Fruit fly (Drosophila melanogaster) whole organism, embryonic: ENCODE measurements around the gene CG15282.

Source experiments
- B-H1 ChIP-seq: fragments of 200-800 bp; sonication (Bioruptor generic); IDR thresholded peaks from 3 replicates; pipeline ENCODE4 v1.3.6; 2022; ENCODE audit warnings: missing biosample characterization, missing genetic modification characterization
- BtbVII ChIP-seq: fragments of 200-800 bp; sonication (Bioruptor generic); optimal IDR thresholded peaks from 3 replicates; lab custom pipeline; 2017; ENCODE audit warnings: missing biosample characterization, mild to moderate bottlenecking, missing genetic modification characterization
- CG10147 ChIP-seq: fragments of 200-800 bp; sonication (Bioruptor generic); optimal IDR thresholded peaks from 2 replicates; lab custom pipeline; 2019; ENCODE audit warnings: missing biosample characterization, mild to moderate bottlenecking, missing genetic modification characterization, moderate library complexity
- CG10543 ChIP-seq: fragments of 200-800 bp; sonication (Bioruptor generic); optimal IDR thresholded peaks from 3 replicates; lab custom pipeline; 2017; ENCODE audit warnings: missing biosample characterization, mild to moderate bottlenecking, missing genetic modification characterization, moderate library complexity
- CG12391 ChIP-seq: fragments of 200-800 bp; sonication (Bioruptor generic); optimal IDR thresholded peaks from 3 replicates; lab custom pipeline; 2018; ENCODE audit warnings: missing biosample characterization, mild to moderate bottlenecking, missing genetic modification characterization, moderate library complexity
- CG12942 ChIP-seq: fragments of 200-800 bp; sonication (Bioruptor generic); optimal IDR thresholded peaks from 3 replicates; lab custom pipeline; 2016; ENCODE audit warnings: missing biosample characterization, missing genetic modification characterization
- CG13894 ChIP-seq: fragments of 200-800 bp; sonication (Bioruptor generic); optimal IDR thresholded peaks from 3 replicates; lab custom pipeline; 2018; ENCODE audit warnings: missing biosample characterization, mild to moderate bottlenecking, missing genetic modification characterization, moderate library complexity
- CG14014 ChIP-seq: fragments of 200-800 bp; sonication (Bioruptor generic); IDR thresholded peaks from 2 replicates; pipeline ENCODE4 v1.3.6; 2022; ENCODE audit warnings: missing biosample characterization, missing genetic modification characterization
- CG14441 ChIP-seq: fragments of 200-800 bp; sonication (Bioruptor generic); IDR thresholded peaks from 2 replicates; pipeline ENCODE4 v1.3.6; 2022; ENCODE audit warnings: missing biosample characterization, missing genetic modification characterization
- CG15696 ChIP-seq: fragments of 200-800 bp; sonication (Bioruptor generic); optimal IDR thresholded peaks from 2 replicates; lab custom pipeline; 2019; ENCODE audit warnings: missing biosample characterization, mild to moderate bottlenecking, missing genetic modification characterization, moderate library complexity
- CG17186 ChIP-seq: fragments of 200-800 bp; sonication (Bioruptor generic); optimal IDR thresholded peaks from 3 replicates; lab custom pipeline; 2017; ENCODE audit warnings: missing biosample characterization, missing genetic modification reagents, missing genetic modification characterization
- CG17612 ChIP-seq: fragments of 200-800 bp; sonication (Bioruptor generic); IDR thresholded peaks from 2 replicates; pipeline ENCODE4 v1.3.6; 2022; ENCODE audit warnings: missing biosample characterization, missing genetic modification characterization
- CG17912 ChIP-seq: fragments of 200-800 bp; sonication (Bioruptor generic); optimal IDR thresholded peaks from 2 replicates; lab custom pipeline; 2018; ENCODE audit warnings: missing biosample characterization, mild to moderate bottlenecking, missing genetic modification characterization
- CG31224 ChIP-seq: fragments of 200-800 bp; sonication (Bioruptor generic); IDR thresholded peaks from 2 replicates; pipeline ENCODE4 v1.3.6; 2022; ENCODE audit warnings: missing biosample characterization, missing genetic modification characterization
- CG4282 ChIP-seq: fragments of 200-800 bp; sonication (Bioruptor generic); optimal IDR thresholded peaks from 2 replicates; lab custom pipeline; 2016; ENCODE audit warnings: missing biosample characterization, missing genetic modification characterization
- CG4820 ChIP-seq: fragments of 200-800 bp; sonication (Bioruptor generic); optimal IDR thresholded peaks from 3 replicates; lab custom pipeline; 2016; ENCODE audit warnings: missing biosample characterization, missing genetic modification characterization
- CG8290 ChIP-seq, 3 experiments: fragments of 200-800 bp; sonication (Bioruptor generic); optimal IDR thresholded peaks; 2 replicates each; lab custom pipeline; 2016 to 2019; ENCODE audit warnings: missing biosample characterization in 3 of 3, missing genetic modification characterization in 3 of 3, mild to moderate bottlenecking in 2 of 3, moderate library complexity in 1 of 3
- CG9817 ChIP-seq: fragments of 200-800 bp; sonication (Bioruptor generic); optimal IDR thresholded peaks from 2 replicates; lab custom pipeline; 2018; ENCODE audit warnings: missing biosample characterization, mild to moderate bottlenecking, missing genetic modification characterization, moderate library complexity
- Chrac-16 ChIP-seq: fragments of 200-800 bp; sonication (Bioruptor generic); optimal IDR thresholded peaks from 3 replicates; lab custom pipeline; 2016; ENCODE audit warnings: missing biosample characterization, missing genetic modification characterization
- D19A ChIP-seq: fragments of 200-800 bp; optimal IDR thresholded peaks from 3 replicates; lab custom pipeline; 2019; ENCODE audit warnings: missing biosample characterization, mild to moderate bottlenecking, missing genetic modification characterization, moderate library complexity
- Dad ChIP-seq: fragments of 200-800 bp; sonication (Bioruptor generic); optimal IDR thresholded peaks from 3 replicates; lab custom pipeline; 2016; ENCODE audit warnings: missing biosample characterization, missing genetic modification characterization
- Dfd ChIP-seq, 2 experiments: fragments of >200 bp; optimal IDR thresholded peaks; 2 replicates each; lab custom pipeline; 2017; ENCODE audit warnings: missing biosample characterization in 2 of 2, missing genetic modification characterization in 2 of 2
- Dip2 ChIP-seq: fragments of 200-800 bp; sonication (Bioruptor generic); IDR thresholded peaks from 2 replicates; pipeline ENCODE4 v1.3.6; 2022; ENCODE audit warnings: missing biosample characterization, missing genetic modification characterization
- Elba2 ChIP-seq: fragments of 200-800 bp; sonication (Bioruptor generic); optimal IDR thresholded peaks from 3 replicates; lab custom pipeline; 2016; ENCODE audit warnings: missing biosample characterization, missing genetic modification characterization
- Ets65A ChIP-seq: fragments of 200-800 bp; sonication (Bioruptor generic); peaks from one replicate; lab custom pipeline; 2016; ENCODE audit warnings: missing biosample characterization, missing genetic modification characterization
- Lhr ChIP-seq: fragments of 200-800 bp; sonication (Bioruptor generic); optimal IDR thresholded peaks from 3 replicates; lab custom pipeline; 2017; ENCODE audit warnings: mild to moderate bottlenecking, missing biosample characterization, missing genetic modification reagents, missing genetic modification characterization
- Max ChIP-seq: fragments of 200-800 bp; sonication (Bioruptor generic); optimal IDR thresholded peaks from 2 replicates; lab custom pipeline; 2016; ENCODE audit warnings: missing biosample characterization, mild to moderate bottlenecking, missing genetic modification characterization
- NfI ChIP-seq: fragments of 200-800 bp; sonication (Bioruptor generic); optimal IDR thresholded peaks from 3 replicates; lab custom pipeline; 2018; ENCODE audit warnings: missing biosample characterization, mild to moderate bottlenecking, missing genetic modification characterization, moderate library complexity
- Sin3A ChIP-seq: fragments of >200 bp; optimal IDR thresholded peaks from 2 replicates; lab custom pipeline; 2018
- Usf ChIP-seq: fragments of 200-800 bp; sonication (Bioruptor generic); optimal IDR thresholded peaks from 2 replicates; lab custom pipeline; 2017; ENCODE audit warnings: missing genotype, missing biosample characterization, missing genetic modification characterization
- chif ChIP-seq, 2 experiments: fragments of 200-800 bp; sonication (Bioruptor generic); optimal IDR thresholded peaks; 3 replicates each; lab custom pipeline; 2016; ENCODE audit warnings: missing biosample characterization in 2 of 2, missing genetic modification characterization in 2 of 2
- croc ChIP-seq: fragments of 200-800 bp; sonication (Bioruptor generic); conservative IDR thresholded peaks from 3 replicates; pipeline ENCODE4 v1.3.6; 2022; ENCODE audit warnings: missing biosample characterization, missing genetic modification characterization
- crol ChIP-seq: fragments of 200-800 bp; sonication (Bioruptor generic); IDR thresholded peaks from 2 replicates; pipeline ENCODE4 v1.3.6; 2022; ENCODE audit warnings: missing biosample characterization, missing genetic modification characterization
- cwo ChIP-seq: fragments of 200-800 bp; sonication (Bioruptor generic); optimal IDR thresholded peaks from 3 replicates; lab custom pipeline; 2017; ENCODE audit warnings: missing biosample characterization, missing genetic modification characterization, mild to moderate bottlenecking, moderate library complexity, missing genetic modification reagents
- dm ChIP-seq: fragments of 200-800 bp; sonication (Bioruptor generic); optimal IDR thresholded peaks from 3 replicates; lab custom pipeline; 2016; ENCODE audit warnings: missing biosample characterization, missing genetic modification characterization
- dmrt99B ChIP-seq: fragments of 200-800 bp; sonication (Bioruptor generic); optimal IDR thresholded peaks from 2 replicates; lab custom pipeline; 2018; ENCODE audit warnings: missing biosample characterization, mild to moderate bottlenecking, missing genetic modification characterization, moderate library complexity
- en ChIP-seq: fragments of 200-800 bp; sonication (Bioruptor generic); optimal IDR thresholded peaks from 2 replicates; lab custom pipeline; 2016; ENCODE audit warnings: missing biosample characterization, missing genetic modification characterization
- fd102C ChIP-seq: fragments of 200-800 bp; sonication (Bioruptor generic); optimal IDR thresholded peaks from 2 replicates; lab custom pipeline; 2018; ENCODE audit warnings: missing biosample characterization, mild to moderate bottlenecking, missing genetic modification characterization, moderate library complexity
- fd64A ChIP-seq: fragments of 200-800 bp; sonication (Bioruptor generic); optimal IDR thresholded peaks from 3 replicates; lab custom pipeline; 2018; ENCODE audit warnings: missing biosample characterization, mild to moderate bottlenecking, missing genetic modification characterization
- fu2 ChIP-seq: fragments of 200-800 bp; sonication (Bioruptor generic); optimal IDR thresholded peaks from 2 replicates; lab custom pipeline; 2016; ENCODE audit warnings: missing biosample characterization, missing genetic modification characterization
- gfzf ChIP-seq: fragments of 200-800 bp; sonication (Bioruptor generic); optimal IDR thresholded peaks from 2 replicates; lab custom pipeline; 2016; ENCODE audit warnings: missing biosample characterization, mild to moderate bottlenecking, missing genetic modification characterization, moderate library complexity
- insv ChIP-seq, 2 experiments: fragments of 200-800 bp; sonication (Bioruptor generic); optimal IDR thresholded peaks; 3 replicates each; lab custom pipeline; 2016 to 2018; ENCODE audit warnings: missing biosample characterization in 2 of 2, missing genetic modification characterization in 2 of 2
- jigr1 ChIP-seq: fragments of 200-800 bp; sonication (Bioruptor generic); IDR thresholded peaks from 3 replicates; pipeline ENCODE4 v1.3.6; 2022; ENCODE audit warnings: missing biosample characterization, missing genetic modification characterization
- knrl ChIP-seq: fragments of 200-800 bp; sonication (Bioruptor generic); IDR thresholded peaks from 3 replicates; pipeline ENCODE4 v1.3.6; 2022; ENCODE audit warnings: missing biosample characterization, missing genetic modification characterization; ENCODE audit not compliant: partially characterized antibody
- lmd ChIP-seq: fragments of 200-800 bp; sonication (Bioruptor generic); IDR thresholded peaks from 2 replicates; pipeline ENCODE4 v1.3.6; 2022; ENCODE audit warnings: missing biosample characterization, missing genetic modification characterization
- nom ChIP-seq: fragments of 200-800 bp; sonication (Bioruptor generic); optimal IDR thresholded peaks from 2 replicates; lab custom pipeline; 2017; ENCODE audit warnings: missing biosample characterization, missing genetic modification characterization, mild to moderate bottlenecking, moderate library complexity, missing genetic modification reagents
- p53 ChIP-seq: fragments of 200-800 bp; sonication (Bioruptor generic); optimal IDR thresholded peaks from 2 replicates; lab custom pipeline; 2016; ENCODE audit warnings: missing biosample characterization, missing genetic modification characterization
- so ChIP-seq: fragments of 200-800 bp; sonication (Bioruptor generic); IDR thresholded peaks from 3 replicates; pipeline ENCODE4 v1.3.6; 2022; ENCODE audit warnings: missing biosample characterization, missing genetic modification characterization
- yki ChIP-seq: fragments of >200 bp; optimal IDR thresholded peaks from 3 replicates; lab custom pipeline; 2018
- z ChIP-seq: fragments of 200-800 bp; sonication (Bioruptor generic); IDR thresholded peaks from 3 replicates; pipeline ENCODE4 v1.3.6; 2022; ENCODE audit warnings: missing biosample characterization, missing genetic modification characterization
- zf30C ChIP-seq: fragments of 200-800 bp; sonication (Bioruptor generic); optimal IDR thresholded peaks from 3 replicates; lab custom pipeline; 2018; ENCODE audit warnings: missing biosample characterization, mild to moderate bottlenecking, missing genetic modification characterization
- zfh1 ChIP-seq: fragments of 200-800 bp; sonication (Bioruptor generic); IDR thresholded peaks from 3 replicates; pipeline ENCODE4 v1.3.6; 2022; ENCODE audit warnings: missing biosample characterization, missing genetic modification characterization

The CG15282 gene

DNA sequence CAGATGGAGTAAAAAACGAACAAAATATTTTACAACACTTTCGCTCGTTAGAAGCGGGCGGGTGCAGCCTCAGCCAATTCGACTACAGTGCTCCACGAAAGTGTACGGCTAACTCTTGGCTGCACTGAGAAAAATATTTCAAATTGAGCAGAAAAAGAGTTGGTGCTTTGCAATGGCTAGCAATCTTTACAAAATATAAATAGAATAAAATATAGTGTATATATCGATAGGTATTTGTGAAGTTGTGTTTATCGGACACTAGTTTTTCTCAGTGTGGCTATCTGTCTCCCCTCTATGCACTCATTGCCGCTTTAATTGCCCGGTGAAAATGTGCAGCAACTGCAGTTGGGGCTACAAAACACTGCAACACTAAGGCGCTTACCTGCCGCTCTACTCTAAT lies 10.8 kb upstream of the CG15282 start (continued):
- TF ChIP-seq BtbVII (GFP tag; lab: Kevin White, UChicago): no peak
- TF ChIP-seq yki: no peak
- peak; percentile 34 for TF ChIP-seq NfI (GFP tag; lab: Kevin White, UChicago)
- peak; percentile 60 for TF ChIP-seq dmrt99B (tag; lab: Kevin White, UChicago)
- no peak for TF ChIP-seq gfzf (GFP tag; lab: Kevin White, UChicago)
- peak; percentile 83 for TF ChIP-seq zfh1 (GFP tag; lab: Robert Waterston, UW)
- TF ChIP-seq nom (GFP tag; lab: Kevin White, UChicago): no peak
- peak; percentile 56 for TF ChIP-seq Lhr (GFP tag; lab: Kevin White, UChicago)
- no peak for TF ChIP-seq CG10543 (GFP tag; lab: Kevin White, UChicago)
- TF ChIP-seq CG15696 (tag; lab: Kevin White, UChicago): no peak
- no peak for TF ChIP-seq so (GFP tag; lab: Robert Waterston, UW)
- TF ChIP-seq B-H1 (GFP tag; lab: Robert Waterston, UW): no peak
- no peak for TF ChIP-seq CG14441 (GFP tag; lab: Robert Waterston, UW)
- no peak for TF ChIP-seq fu2 (GFP tag; lab: Kevin White, UChicago)
- no peak for TF ChIP-seq insv (GFP tag; optimal IDR thresholded peaks at IDR 0.05; lab: Kevin White, UChicago)
- TF ChIP-seq jigr1 (GFP tag; lab: Robert Waterston, UW): no peak
- peak; percentile 24; the same call in 1 of the 2 replicates for TF ChIP-seq CG14014
- peak in 1 of 2 experiments; percentile 50 for TF ChIP-seq chif (GFP tag; optimal IDR thresholded peaks at IDR 0.05; lab: Kevin White, UChicago)
- TF ChIP-seq Chrac-16: peak; percentile 54
- TF ChIP-seq CG10147 (GFP tag; lab: Kevin White, UChicago): peak; percentile 28
- peak; percentile 8 for TF ChIP-seq CG9817 (tag; lab: Kevin White, UChicago)
- peak; percentile 72 for TF ChIP-seq CG4820 (GFP tag; lab: Kevin White, UChicago)
- TF ChIP-seq Elba2 (GFP tag; lab: Kevin White, UChicago): no peak
- peak; percentile 61 for TF ChIP-seq lmd (GFP tag; lab: Robert Waterston, UW)
- TF ChIP-seq CG17612 (GFP tag; lab: Robert Waterston, UW): no peak
- TF ChIP-seq zf30C (GFP tag; lab: Kevin White, UChicago): peak; percentile 40
- TF ChIP-seq Ets65A (GFP tag; lab: Kevin White, UChicago): no peak
- TF ChIP-seq dm (GFP tag; lab: Kevin White, UChicago): no peak
- peak; percentile 73 for TF ChIP-seq CG12391 (tag; lab: Kevin White, UChicago)
- peak; percentile 13 for TF ChIP-seq fd102C (GFP tag; lab: Kevin White, UChicago)
- no peak for TF ChIP-seq Dip2 (GFP tag; lab: Robert Waterston, UW)
- TF ChIP-seq CG17912 (GFP tag; lab: Kevin White, UChicago): no peak
- no peak for TF ChIP-seq crol (GFP tag; lab: Robert Waterston, UW)
- peak; percentile 30 for TF ChIP-seq CG8290 (GFP tag; optimal IDR thresholded peaks at IDR 0.05; lab: Kevin White, UChicago)
- peak in 1 of 2 experiments; percentile 60 for TF ChIP-seq CG8290 (tag; optimal IDR thresholded peaks at IDR 0.05; lab: Kevin White, UChicago)
- TF ChIP-seq croc: no peak; the same call in 2 of the 3 replicates
- TF ChIP-seq fd64A (GFP tag; lab: Kevin White, UChicago): no peak
- TF ChIP-seq CG4282 (GFP tag; lab: Kevin White, UChicago): no peak
- TF ChIP-seq en: no peak
- peak; percentile 18 for TF ChIP-seq CG12942 (GFP tag; lab: Kevin White, UChicago)
- TF ChIP-seq Usf (GFP tag; lab: Kevin White, UChicago): peak; percentile 4
- no peak for TF ChIP-seq CG31224
- no peak for TF ChIP-seq Dfd (GFP tag; optimal IDR thresholded peaks at IDR 0.05; lab: Kevin White, UChicago)
- TF ChIP-seq CG17186 (GFP tag; lab: Kevin White, UChicago): no peak
- no peak for TF ChIP-seq Sin3A (lab: Kevin White, UChicago)
- TF ChIP-seq knrl (GFP tag; lab: Robert Waterston, UW): no peak
- peak; percentile 59 for TF ChIP-seq D19A (tag; lab: Kevin White, UChicago)
- TF ChIP-seq CG13894 (tag; lab: Kevin White, UChicago): no peak
- TF ChIP-seq Max (GFP tag; lab: Kevin White, UChicago): peak; percentile 36
- no peak for TF ChIP-seq z (GFP tag; lab: Robert Waterston, UW)
- no peak for TF ChIP-seq p53 (GFP tag; lab: Kevin White, UChicago)
- no peak for TF ChIP-seq cwo (GFP tag; lab: Kevin White, UChicago)
- no peak for TF ChIP-seq Dad (GFP tag; lab: Kevin White, UChicago)
